Worm (Caenorhabditis elegans): ENCODE data around the gene ttr-1.

ttr-1 gene

DNA sequence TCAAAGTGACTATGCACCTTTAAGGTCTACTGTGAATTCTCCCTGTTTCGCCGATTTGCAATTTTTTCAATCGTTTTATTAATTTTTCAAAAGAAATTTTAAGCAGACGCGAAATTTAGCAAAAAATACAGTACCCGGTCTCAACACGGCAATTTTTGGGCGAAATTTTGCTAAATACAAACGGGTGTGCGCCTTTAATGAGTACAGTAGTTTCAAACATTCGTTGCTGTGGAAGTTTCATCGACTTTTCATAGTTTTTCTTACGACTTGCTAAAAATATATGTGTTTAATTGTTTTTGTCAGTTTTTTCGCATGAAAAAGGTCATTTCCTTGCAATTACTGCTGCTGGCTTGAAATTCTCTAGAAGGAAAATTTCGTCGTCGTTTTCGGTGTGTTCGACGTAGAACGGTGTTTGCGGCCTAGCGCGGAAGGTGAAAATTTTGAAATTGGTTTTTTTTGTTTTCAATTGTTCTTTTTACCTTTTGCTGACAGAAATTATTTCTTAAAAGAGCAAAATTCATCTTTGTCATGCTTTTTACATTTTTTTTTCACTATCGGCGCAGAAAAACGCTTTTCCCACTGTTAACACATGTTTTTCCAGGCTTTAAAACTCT is 18.0 kb downstream of the ttr-1 start, which contains the start of gene K03H1.7:
Gene K03H1.7, plus strand, starts transcription at position 600 of the 614 bp plus-strand sequence.
- no peak for TF ChIP-seq ztf-11 (tag; optimal IDR thresholded peaks at IDR 0.05)
- peak; percentile 73 for TF ChIP-seq lin-15B (tag; optimal IDR thresholded peaks at IDR 0.05)
- no peak for TF ChIP-seq egl-27 (tag; optimal IDR thresholded peaks at IDR 0.05)

DNA sequence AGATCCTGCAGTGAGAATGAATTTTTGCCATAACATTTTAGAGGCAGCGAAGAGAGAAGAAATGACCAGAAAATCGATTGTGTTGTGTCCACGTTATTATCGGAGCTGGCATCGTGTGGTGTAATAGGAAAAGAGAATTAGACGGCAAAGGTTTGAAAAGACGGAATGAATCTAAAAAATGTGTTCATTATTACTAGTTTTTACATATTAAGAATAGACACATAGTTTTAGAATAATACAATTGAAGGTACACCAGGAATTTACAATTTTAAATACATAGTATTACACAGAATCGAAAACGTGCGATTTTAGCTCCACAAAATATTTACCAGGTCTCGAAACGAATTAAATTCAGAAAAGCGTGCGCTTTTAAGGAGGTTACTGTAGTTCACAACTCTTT is 21.4 kb downstream of the ttr-1 start, which contains the start of gene K03H1.13:
Gene K03H1.13, minus strand, starts transcription at position 101 of the 400 bp plus-strand sequence.
- TF ChIP-seq ceh-28 (tag; optimal IDR thresholded peaks at IDR 0.05): peak; percentile 42
- peak; percentile 4 for TF ChIP-seq nfya-1 (tag; optimal IDR thresholded peaks at IDR 0.05; ENCODE audit: insufficient read depth)
- peak; percentile 6 for TF ChIP-seq pha-4 (tag; optimal IDR thresholded peaks at IDR 0.05)
- TF ChIP-seq sea-2 (GFP tag; optimal IDR thresholded peaks at IDR 0.05): no peak

DNA sequence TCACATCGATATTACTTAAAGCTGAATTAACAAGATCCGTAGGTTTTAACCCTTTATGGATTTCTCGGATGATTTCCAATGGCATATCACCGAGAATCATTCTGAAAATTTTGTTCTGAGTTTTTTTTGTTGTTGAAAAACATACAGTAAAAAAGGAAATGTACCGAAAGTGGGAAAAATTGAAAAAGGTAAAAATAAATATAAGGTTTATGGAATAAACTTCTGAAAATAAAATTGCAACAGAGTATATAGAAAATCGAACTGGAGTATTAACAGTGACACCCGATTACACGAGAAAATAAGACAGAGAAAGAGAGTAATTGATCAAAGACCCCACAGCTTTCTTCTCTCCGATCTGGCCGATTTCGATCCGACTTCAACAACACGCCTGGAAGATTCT is 23.0 kb downstream of the ttr-1 start, which contains the start of gene K03H1.11:
Gene K03H1.11, minus strand, starts transcription at position 101 of the 400 bp plus-strand sequence.
- no peak for TF ChIP-seq ztf-11 (tag; optimal IDR thresholded peaks at IDR 0.05)
- TF ChIP-seq nhr-23 (tag; optimal IDR thresholded peaks at IDR 0.05): peak; percentile 13

DNA sequence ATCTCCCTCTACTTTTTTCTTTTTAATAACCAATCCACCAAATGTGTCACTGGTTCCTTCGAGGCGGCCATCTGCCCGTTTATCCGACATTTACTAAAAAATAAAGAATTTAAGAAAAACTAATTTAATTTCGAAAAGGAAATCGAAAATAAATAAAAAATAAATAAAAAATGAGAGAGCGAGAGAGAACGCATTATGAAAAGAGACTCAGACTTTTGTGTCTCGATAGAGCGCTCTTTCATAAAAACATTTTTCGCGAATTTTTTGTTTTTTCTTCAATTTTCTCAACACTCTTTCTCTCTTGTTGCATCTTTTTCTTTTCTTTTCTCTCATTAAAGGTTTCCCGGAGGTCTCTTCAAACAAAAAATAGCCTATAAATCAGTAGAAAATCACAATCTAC is 27.2 kb downstream of the ttr-1 start, which contains the start of gene mog-1:
Gene mog-1, minus strand, starts transcription at position 93 of the 400 bp plus-strand sequence.
- peak; percentile 17 for TF ChIP-seq lin-15B (tag; optimal IDR thresholded peaks at IDR 0.05)
- TF ChIP-seq nhr-237 (tag; optimal IDR thresholded peaks at IDR 0.05): no peak
- no peak for TF ChIP-seq hmg-11 (tag; optimal IDR thresholded peaks at IDR 0.05)
- no peak for TF ChIP-seq egl-27 (tag; optimal IDR thresholded peaks at IDR 0.05)
- peak; percentile 60 for TF ChIP-seq pha-4 (tag; optimal IDR thresholded peaks at IDR 0.05)
- peak; percentile 11 for TF ChIP-seq egl-5 (tag; optimal IDR thresholded peaks at IDR 0.05)
- TF ChIP-seq ZK546.5 (tag; optimal IDR thresholded peaks at IDR 0.05): no peak
- no peak for TF ChIP-seq aly-2 (tag; optimal IDR thresholded peaks at IDR 0.05)
- TF ChIP-seq elt-2 (tag; optimal IDR thresholded peaks at IDR 0.05): no peak

DNA sequence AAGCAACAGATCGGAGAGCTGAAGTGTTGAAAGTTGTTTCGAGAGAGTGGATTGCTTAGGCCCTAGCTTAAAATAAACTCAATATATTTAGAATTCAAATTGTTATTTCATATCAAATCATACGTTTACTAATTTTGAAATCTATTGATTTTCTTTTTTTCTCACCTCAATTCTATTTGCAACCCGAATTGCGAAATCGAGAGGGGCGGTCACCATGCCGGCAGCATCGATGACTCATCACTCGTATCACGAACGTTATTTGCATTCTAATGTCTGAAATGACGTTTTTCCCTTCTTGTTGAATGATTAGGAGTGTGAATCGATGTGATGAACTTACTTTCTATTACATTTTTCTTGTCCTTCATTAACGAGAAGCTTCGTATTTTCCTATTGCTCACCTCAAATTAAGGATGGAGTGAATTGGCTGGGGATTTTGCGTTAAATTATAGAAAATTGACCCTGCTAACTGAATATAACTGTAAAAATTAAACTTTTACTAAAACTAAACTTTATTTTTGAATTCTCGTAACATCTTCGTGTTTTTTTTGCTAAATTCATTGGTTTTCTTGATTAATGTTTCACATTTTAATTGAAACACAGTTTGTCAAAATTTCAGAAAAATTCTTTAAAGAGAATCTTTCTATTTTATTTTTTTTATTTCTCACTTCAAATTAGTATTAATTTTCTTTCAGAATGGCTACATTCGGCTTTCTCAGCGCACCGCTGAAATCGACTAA is 28.0 kb downstream of the ttr-1 start, which contains the start of gene alx-1:
Gene alx-1, plus strand, starts transcription at position 687 of the 737 bp plus-strand sequence.
- TF ChIP-seq lsy-12 (tag; optimal IDR thresholded peaks at IDR 0.05) (no peak), snpc-4 (tag; optimal IDR thresholded peaks at IDR 0.05) (peak; percentile 3), ceh-28 (tag; optimal IDR thresholded peaks at IDR 0.05) (peak; percentile 40), daf-12 (tag; optimal IDR thresholded peaks at IDR 0.05) (no peak), elt-2 (tag; optimal IDR thresholded peaks at IDR 0.05) (peak; percentile 52), pqm-1 (tag; optimal IDR thresholded peaks at IDR 0.05) (peak; percentile 50), nfya-1 (tag; optimal IDR thresholded peaks at IDR 0.05; ENCODE audit: insufficient read depth) (peak; percentile 20), elt-3 (tag; optimal IDR thresholded peaks at IDR 0.05) (no peak), fos-1 (tag; optimal IDR thresholded peaks at IDR 0.05) (peak; percentile 62), jun-1 (tag; optimal IDR thresholded peaks at IDR 0.05) (peak; percentile 66), pha-4 (tag; optimal IDR thresholded peaks at IDR 0.05) (peak; percentile 39)

DNA sequence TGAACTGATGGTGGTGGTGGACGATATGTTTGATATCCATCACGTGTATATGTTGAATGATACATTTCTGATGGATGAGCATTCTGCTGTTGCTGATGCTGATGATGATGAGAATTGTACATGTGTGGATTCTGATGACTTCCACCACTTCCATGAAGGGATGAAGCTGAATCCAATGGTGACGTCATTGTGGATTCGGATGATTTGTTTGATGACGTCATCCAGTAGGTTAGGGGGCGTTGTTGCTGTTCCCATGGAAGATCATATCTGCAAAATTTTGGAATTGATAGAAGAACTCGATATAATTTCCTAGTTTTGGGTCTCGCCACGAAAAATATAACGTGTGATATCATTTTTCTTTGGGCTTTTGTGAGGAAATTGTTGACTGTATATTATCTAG is 34.6 kb downstream of the ttr-1 start:
- TF ChIP-seq lin-39 (tag; optimal IDR thresholded peaks at IDR 0.05) (no peak), aly-2 (tag; optimal IDR thresholded peaks at IDR 0.05) (no peak), pha-4 (tag; optimal IDR thresholded peaks at IDR 0.05) (no peak), nfya-1 (tag; optimal IDR thresholded peaks at IDR 0.05; ENCODE audit: insufficient read depth) (no peak), ama-1 (optimal IDR thresholded peaks at IDR 0.05) (no peak), sea-2 (GFP tag; optimal IDR thresholded peaks at IDR 0.05) (no peak), R02D3.7 (tag; optimal IDR thresholded peaks at IDR 0.05) (no peak), elt-2 (tag; optimal IDR thresholded peaks at IDR 0.05) (no peak), nhr-43 (tag; optimal IDR thresholded peaks at IDR 0.05; ENCODE audit: poor library complexity, severe bottlenecking) (no peak), ZK546.5 (tag; optimal IDR thresholded peaks at IDR 0.05) (no peak), pqm-1 (tag; optimal IDR thresholded peaks at IDR 0.05) (no peak), nhr-11 (tag; optimal IDR thresholded peaks at IDR 0.05) (no peak), ceh-9 (tag; optimal IDR thresholded peaks at IDR 0.05) (no peak), nhr-28 (tag; optimal IDR thresholded peaks at IDR 0.05) (no peak), nhr-237 (tag; optimal IDR thresholded peaks at IDR 0.05) (no peak), unc-62 (GFP tag; optimal IDR thresholded peaks at IDR 0.05) (no peak), ceh-16 (tag; optimal IDR thresholded peaks at IDR 0.05) (no peak), unc-39 (tag; optimal IDR thresholded peaks at IDR 0.05) (no peak)
